Worm (Caenorhabditis elegans): ENCODE data around the gene sas-5.

The sas-5 gene

ce11 chrV:11641298-11641787 is 30.8 kb downstream of the sas-5 start:
- TF ChIP-seq ceh-2 (tag; optimal IDR thresholded peaks at IDR 0.05) (no peak), ahr-1 (tag; optimal IDR thresholded peaks at IDR 0.05) (no peak), dmd-4 (tag; optimal IDR thresholded peaks at IDR 0.05; ENCODE audit: borderline replicate concordance) (no peak), ceh-19 (GFP tag; optimal IDR thresholded peaks at IDR 0.05) (peak; percentile 33), nhr-232 (tag; optimal IDR thresholded peaks at IDR 0.05) (no peak), ceh-22 (tag; optimal IDR thresholded peaks at IDR 0.05) (no peak), ttx-3 (tag; optimal IDR thresholded peaks at IDR 0.05) (peak; percentile 34), pha-2 (tag; optimal IDR thresholded peaks at IDR 0.05) (no peak), ceh-18 (tag; optimal IDR thresholded peaks at IDR 0.05) (peak; percentile 79), elt-2 (tag; optimal IDR thresholded peaks at IDR 0.05) (no peak), lin-11 (tag; optimal IDR thresholded peaks at IDR 0.05) (no peak), hlh-6 (tag; optimal IDR thresholded peaks at IDR 0.05) (peak; percentile 51), tbx-2 (tag; optimal IDR thresholded peaks at IDR 0.05) (peak; percentile 48), pros-1 (tag; optimal IDR thresholded peaks at IDR 0.05) (no peak), ceh-31 (tag; optimal IDR thresholded peaks at IDR 0.05) (peak; percentile 79), sox-2 (GFP tag; IDR thresholded peaks at IDR 0.05) (no peak), F13H6.1 (tag; optimal IDR thresholded peaks at IDR 0.05) (no peak), dve-1 (tag; optimal IDR thresholded peaks at IDR 0.05) (no peak), ama-1 (optimal IDR thresholded peaks at IDR 0.05) (no peak), C08G9.2 (tag; optimal IDR thresholded peaks at IDR 0.05) (peak; percentile 11), pat-9 (tag; optimal IDR thresholded peaks at IDR 0.05) (peak; percentile 14), unc-42 (tag; optimal IDR thresholded peaks at IDR 0.05) (peak; percentile 98), ref-2 (tag; optimal IDR thresholded peaks at IDR 0.05) (peak; percentile 32), ceh-14 (tag; optimal IDR thresholded peaks at IDR 0.05) (peak; percentile 89), ceh-45 (GFP tag; IDR thresholded peaks at IDR 0.05) (no peak), madf-2 (tag; optimal IDR thresholded peaks at IDR 0.05) (no peak), nfya-1 (tag; optimal IDR thresholded peaks at IDR 0.05) (peak; percentile 45)

- TF ChIP-seq sdc-2 (tag; optimal IDR thresholded peaks at IDR 0.05) = no peak
- peak; percentile 50 for TF ChIP-seq hlh-30 (tag; optimal IDR thresholded peaks at IDR 0.05; ENCODE audit: insufficient read depth)
- TF ChIP-seq ceh-22 (tag; optimal IDR thresholded peaks at IDR 0.05) = no peak
- peak; percentile 89 for TF ChIP-seq C08G9.2 (tag; optimal IDR thresholded peaks at IDR 0.05)
- peak; percentile 55 for TF ChIP-seq fkh-6 (tag; optimal IDR thresholded peaks at IDR 0.05)
- peak; percentile 73 for TF ChIP-seq tbx-7 (tag; optimal IDR thresholded peaks at IDR 0.05)
- no peak for TF ChIP-seq pax-1 (tag; optimal IDR thresholded peaks at IDR 0.05)
- TF ChIP-seq eyg-1 (tag; optimal IDR thresholded peaks at IDR 0.05) = no peak
- peak; percentile 48 for TF ChIP-seq zip-5 (tag; optimal IDR thresholded peaks at IDR 0.05)
- TF ChIP-seq hlh-15 (tag; optimal IDR thresholded peaks at IDR 0.05) = no peak
- no peak for TF ChIP-seq madf-2 (tag; optimal IDR thresholded peaks at IDR 0.05)
- peak; percentile 70 for TF ChIP-seq hlh-8 (tag; optimal IDR thresholded peaks at IDR 0.05)
- peak; percentile 38 for TF ChIP-seq lim-6 (tag; optimal IDR thresholded peaks at IDR 0.05)
- peak; percentile 79 for TF ChIP-seq nfya-1 (tag; optimal IDR thresholded peaks at IDR 0.05)
- no peak for TF ChIP-seq nhr-11 (tag; optimal IDR thresholded peaks at IDR 0.05)
- no peak for TF ChIP-seq npax-4 (tag; optimal IDR thresholded peaks at IDR 0.05)
- TF ChIP-seq ets-4 (tag; optimal IDR thresholded peaks at IDR 0.05) = peak; percentile 86
- no peak for TF ChIP-seq ceh-24 (tag; optimal IDR thresholded peaks at IDR 0.05)
- TF ChIP-seq lin-11 (tag; optimal IDR thresholded peaks at IDR 0.05) = no peak
- TF ChIP-seq rnt-1 (tag; optimal IDR thresholded peaks at IDR 0.05) = peak; percentile 59
- TF ChIP-seq gmeb-2 (tag; optimal IDR thresholded peaks at IDR 0.05) = no peak
- peak; percentile 39 for TF ChIP-seq ref-2 (tag; optimal IDR thresholded peaks at IDR 0.05)
- TF ChIP-seq fax-1 (tag; optimal IDR thresholded peaks at IDR 0.05) = peak; percentile 35
- peak; percentile 93 for TF ChIP-seq ceh-2 (tag; optimal IDR thresholded peaks at IDR 0.05)
- TF ChIP-seq ceh-31 (tag; optimal IDR thresholded peaks at IDR 0.05) = peak; percentile 94
- no peak for TF ChIP-seq pros-1 (tag; optimal IDR thresholded peaks at IDR 0.05)
- no peak for TF ChIP-seq ceh-6 (GFP tag; optimal IDR thresholded peaks at IDR 0.05)
- TF ChIP-seq mec-3 (tag; optimal IDR thresholded peaks at IDR 0.05; ENCODE audit: borderline replicate concordance) = no peak
- TF ChIP-seq ceh-34 (tag; optimal IDR thresholded peaks at IDR 0.05) = peak; percentile 13
- TF ChIP-seq unc-86 (tag; optimal IDR thresholded peaks at IDR 0.05) = no peak
- TF ChIP-seq K02D7.2 (tag; optimal IDR thresholded peaks at IDR 0.05) = no peak
- TF ChIP-seq ama-1 (optimal IDR thresholded peaks at IDR 0.05) = no peak
- no peak for TF ChIP-seq ttx-3 (tag; optimal IDR thresholded peaks at IDR 0.05)
- no peak for TF ChIP-seq pha-2 (tag; optimal IDR thresholded peaks at IDR 0.05)
- TF ChIP-seq ceh-18 (tag; optimal IDR thresholded peaks at IDR 0.05) = peak; percentile 33
- peak; percentile 91 for TF ChIP-seq tbx-2 (tag; optimal IDR thresholded peaks at IDR 0.05)
- TF ChIP-seq pag-3 (tag; optimal IDR thresholded peaks at IDR 0.05; ENCODE audit: borderline replicate concordance) = no peak
- no peak for TF ChIP-seq pat-9 (tag; optimal IDR thresholded peaks at IDR 0.05)
- peak; percentile 34 for TF ChIP-seq pqm-1 (tag; optimal IDR thresholded peaks at IDR 0.05)
These were observed 33.6 kb downstream of the sas-5 start, which contains the start of gene bir-1 for ce11 chrV:11644166-11644565. Gene bir-1 (plus strand): TSS chrV:11644477.

Data from whole organism, late embryonic.